Worm (Caenorhabditis elegans) whole organism, late embryonic: Measurements from ENCODE around the gene ZK856.19.

Experiments
- F13H6.1 ChIP-seq: sonication (generic microtip); optimal IDR thresholded peaks from 2 replicates; lab custom pipeline; 2016; ENCODE audit warnings: missing genetic modification characterization, missing compliant biosample characterization
- Y22D7AL.16 ChIP-seq: sonication (generic microtip); optimal IDR thresholded peaks from 2 replicates; lab custom pipeline; 2016; ENCODE audit warnings: missing genetic modification characterization, missing compliant biosample characterization
- ama-1 ChIP-seq: fragments of 150-350 bp; optimal IDR thresholded peaks from 2 replicates; lab custom pipeline; 2014
- ceh-45 ChIP-seq: fragments of 200-800 bp; sonication (Bioruptor generic); IDR thresholded peaks from 2 replicates; pipeline ENCODE4 v1.3.6; 2022; ENCODE audit warnings: missing genetic modification reagents, missing genetic modification characterization, missing compliant biosample characterization
- ceh-6 ChIP-seq: fragments of 200-800 bp; sonication (Bioruptor generic); optimal IDR thresholded peaks from 2 replicates; lab custom pipeline; 2018; ENCODE audit warnings: mild to moderate bottlenecking, missing genetic modification characterization, missing compliant biosample characterization
- dve-1 ChIP-seq: sonication (generic microtip); optimal IDR thresholded peaks from 2 replicates; lab custom pipeline; 2017; ENCODE audit warnings: antibody characterized with exemption, mild to moderate bottlenecking, missing genetic modification characterization, missing compliant biosample characterization
- hlh-30 ChIP-seq: sonication (generic microtip); optimal IDR thresholded peaks from 2 replicates; lab custom pipeline; 2017; ENCODE audit warnings: antibody characterized with exemption, missing genetic modification characterization, missing compliant biosample characterization; ENCODE audit not compliant: insufficient read depth
- hlh-8 ChIP-seq: sonication (generic microtip); optimal IDR thresholded peaks from 2 replicates; lab custom pipeline; 2016; ENCODE audit warnings: missing genotype, missing genetic modification characterization, missing compliant biosample characterization
- lin-11 ChIP-seq: fragments of 200-800 bp; sonication (Bioruptor generic); optimal IDR thresholded peaks from 2 replicates; lab custom pipeline; 2018; ENCODE audit warnings: mild to moderate bottlenecking, missing genetic modification characterization, missing compliant biosample characterization
- nfya-1 ChIP-seq: sonication (generic microtip); optimal IDR thresholded peaks from 2 replicates; lab custom pipeline; 2017; ENCODE audit warnings: missing genetic modification characterization, mild to moderate bottlenecking, missing compliant biosample characterization, antibody characterized with exemption, moderate library complexity
- npax-4 ChIP-seq: sonication (generic microtip); optimal IDR thresholded peaks from 2 replicates; lab custom pipeline; 2016; ENCODE audit warnings: missing genetic modification characterization, missing compliant biosample characterization
- pat-9 ChIP-seq: fragments of 200-800 bp; sonication (Bioruptor generic); optimal IDR thresholded peaks from 2 replicates; lab custom pipeline; 2018; ENCODE audit warnings: mild to moderate bottlenecking, missing genetic modification characterization, moderate library complexity, missing compliant biosample characterization
- pax-1 ChIP-seq: fragments of 150-350 bp; optimal IDR thresholded peaks from 2 replicates; lab custom pipeline; 2014; ENCODE audit warnings: missing biosample characterization, missing genetic modification characterization
- syd-9 ChIP-seq: sonication (generic microtip); optimal IDR thresholded peaks from 2 replicates; lab custom pipeline; 2016; ENCODE audit warnings: mild to moderate bottlenecking, missing genetic modification characterization, moderate library complexity, missing compliant biosample characterization
- ztf-16 ChIP-seq: sonication (generic microtip); optimal IDR thresholded peaks from 2 replicates; lab custom pipeline; 2017; ENCODE audit warnings: missing genetic modification characterization, missing compliant biosample characterization

The ZK856.19 gene

ce11 chrV:10158528-10158927 lies 46.2 kb downstream of the ZK856.19 start, which contains the start of gene srsx-30:
srsx-30 (plus strand) TSS chrV:10158828.
- TF ChIP-seq Y22D7AL.16 (tag; lab: Kevin White, UChicago) (no peak), nfya-1 (tag; lab: Kevin White, UChicago) (no peak), pax-1 (tag; lab: Kevin White, UChicago) (no peak), ceh-6 (GFP tag; lab: Kevin White, UChicago) (no peak), F13H6.1 (no peak), hlh-8 (tag; lab: Kevin White, UChicago) (no peak), ztf-16 (tag; lab: Kevin White, UChicago) (no peak), lin-11 (no peak), npax-4 (tag; lab: Kevin White, UChicago) (no peak), ama-1 (lab: Kevin White, UChicago) (no peak), pat-9 (tag; lab: Kevin White, UChicago) (no peak), dve-1 (tag; lab: Kevin White, UChicago) (no peak), ceh-45 (GFP tag; lab: Robert Waterston, UW) (no peak), hlh-30 (tag; lab: Kevin White, UChicago) (no peak), syd-9 (tag; lab: Kevin White, UChicago) (no peak)
